Worm (Caenorhabditis elegans) whole organism, L4 larva: Measurements from ENCODE around the gene sdc-2.

Source experiments
- F10B5.3 ChIP-seq: sonication (generic microtip); optimal IDR thresholded peaks from 2 replicates; lab custom pipeline; 2016; ENCODE audit warnings: mild to moderate bottlenecking, missing genetic modification characterization, missing compliant biosample characterization
- F26F4.8 ChIP-seq: fragments of 200-800 bp; sonication (Bioruptor generic); conservative IDR thresholded peaks from 2 replicates; pipeline ENCODE4 v1.3.6; 2022; ENCODE audit warnings: missing genetic modification characterization, missing compliant biosample characterization
- F44E2.7 ChIP-seq: fragments of 200-800 bp; sonication (Bioruptor generic); IDR thresholded peaks from 2 replicates; pipeline ENCODE4 v2.1.2; 2022; ENCODE audit warnings: missing genetic modification characterization, missing compliant biosample characterization
- R02D3.7 ChIP-seq: fragments of 150-350 bp; sonication (generic microtip); optimal IDR thresholded peaks from 3 replicates; lab custom pipeline; 2014; ENCODE audit warnings: missing biosample characterization, missing genetic modification characterization
- T20F7.1 ChIP-seq: fragments of 200-800 bp; sonication (Bioruptor generic); optimal IDR thresholded peaks from 2 replicates; lab custom pipeline; 2018; ENCODE audit warnings: mild to moderate bottlenecking, missing genetic modification characterization, missing compliant biosample characterization
- T26A8.4 ChIP-seq: fragments of 200-800 bp; sonication (Bioruptor generic); IDR thresholded peaks from 2 replicates; pipeline ENCODE4 v1.3.6; 2022; ENCODE audit warnings: missing genetic modification characterization, missing compliant biosample characterization
- Y48G9A.11 ChIP-seq: fragments of 200-800 bp; sonication (Bioruptor generic); IDR thresholded peaks from 2 replicates; pipeline ENCODE4 v1.3.6; 2022; ENCODE audit warnings: missing genetic modification reagents, missing genetic modification characterization, missing compliant biosample characterization
- Y5F2A.4 ChIP-seq: fragments of 200-800 bp; sonication (Bioruptor generic); optimal IDR thresholded peaks from 2 replicates; lab custom pipeline; 2018; ENCODE audit warnings: mild to moderate bottlenecking, missing genetic modification characterization, missing compliant biosample characterization
- ZK546.5 ChIP-seq, 2 experiments: sonication (generic microtip); optimal IDR thresholded peaks; 2 replicates each; lab custom pipeline; 2017; ENCODE audit warnings: missing biosample characterization in 2 of 2, missing genetic modification characterization in 2 of 2
- aha-1 ChIP-seq: fragments of 150-350 bp; peaks from one replicate; lab custom pipeline; 2014; ENCODE audit warnings: missing biosample characterization, missing genetic modification characterization
- aly-2 ChIP-seq: sonication (generic microtip); optimal IDR thresholded peaks from 2 replicates; lab custom pipeline; 2018; ENCODE audit warnings: missing biosample characterization, missing genetic modification characterization
- ama-1 ChIP-seq: fragments of 150-350 bp; optimal IDR thresholded peaks from 2 replicates; lab custom pipeline; 2014; ENCODE audit warnings: inconsistent platforms, mixed read lengths
- ceh-20 ChIP-seq: fragments of 200-800 bp; sonication (Bioruptor generic); IDR thresholded peaks from 2 replicates; pipeline ENCODE4 v1.3.6; 2022; ENCODE audit warnings: missing genetic modification reagents, missing genetic modification characterization, missing compliant biosample characterization
- ceh-28 ChIP-seq: fragments of 150-350 bp; optimal IDR thresholded peaks from 2 replicates; lab custom pipeline; 2014; ENCODE audit warnings: missing biosample characterization, missing genetic modification reagents, missing genetic modification characterization
- ceh-32 ChIP-seq: sonication (generic microtip); optimal IDR thresholded peaks from 2 replicates; lab custom pipeline; 2016; ENCODE audit warnings: mild to moderate bottlenecking, missing genetic modification characterization, missing compliant biosample characterization; ENCODE audit not compliant: poor library complexity
- ceh-44 ChIP-seq: fragments of 200-800 bp; sonication (Bioruptor generic); IDR thresholded peaks from 2 replicates; pipeline ENCODE4 v1.3.6; 2022; ENCODE audit warnings: missing genetic modification reagents, missing genetic modification characterization, missing compliant biosample characterization
- ceh-82 ChIP-seq: sonication (generic microtip); optimal IDR thresholded peaks from 2 replicates; lab custom pipeline; 2017; ENCODE audit warnings: missing biosample characterization, missing genetic modification characterization
- ces-1 ChIP-seq: fragments of 150-350 bp; sonication (generic microtip); optimal IDR thresholded peaks from 4 replicates; lab custom pipeline; 2014; ENCODE audit warnings: missing biosample characterization, missing genetic modification reagents, missing genetic modification characterization
- cey-2 ChIP-seq: sonication (generic microtip); optimal IDR thresholded peaks from 3 replicates; lab custom pipeline; 2017; ENCODE audit warnings: missing genetic modification characterization, mild to moderate bottlenecking, missing compliant biosample characterization, antibody characterized with exemption, borderline replicate concordance; ENCODE audit not compliant: insufficient read depth
- ctbp-1 ChIP-seq: fragments of 200-800 bp; sonication (Bioruptor generic); IDR thresholded peaks from 2 replicates; pipeline ENCODE4 v1.3.6; 2022; ENCODE audit warnings: missing genetic modification reagents, missing genetic modification characterization, missing compliant biosample characterization
- daf-12 ChIP-seq: fragments of 150-350 bp; optimal IDR thresholded peaks from 2 replicates; lab custom pipeline; 2014; ENCODE audit warnings: missing biosample characterization, missing genetic modification reagents, missing genetic modification characterization
- daf-8 ChIP-seq: fragments of 200-800 bp; sonication (Bioruptor generic); IDR thresholded peaks from 2 replicates; pipeline ENCODE4 v1.3.6; 2022; ENCODE audit warnings: missing genetic modification characterization, missing compliant biosample characterization
- dmd-6 ChIP-seq: fragments of 200-800 bp; sonication (Bioruptor generic); IDR thresholded peaks from 2 replicates; pipeline ENCODE4 v1.3.6; 2022; ENCODE audit warnings: missing genetic modification reagents, missing genetic modification characterization, missing compliant biosample characterization
- egl-43 ChIP-seq: fragments of 200-800 bp; sonication (Bioruptor generic); IDR thresholded peaks from 2 replicates; pipeline ENCODE4 v1.3.6; 2022; ENCODE audit warnings: missing genetic modification reagents, missing genetic modification characterization, missing compliant biosample characterization
- hif-1 ChIP-seq, 2 experiments: sonication (generic microtip); optimal IDR thresholded peaks; 2 replicates each; lab custom pipeline; 2016 to 2017; ENCODE audit warnings: missing compliant biosample characterization in 2 of 2, missing genetic modification characterization in 2 of 2, missing genetic modification reagents in 2 of 2, missing genotype in 2 of 2, mild to moderate bottlenecking in 1 of 2
- hlh-30 ChIP-seq: sonication (generic microtip); optimal IDR thresholded peaks from 2 replicates; lab custom pipeline; 2017; ENCODE audit warnings: antibody characterized with exemption, mild to moderate bottlenecking, missing genetic modification characterization, missing compliant biosample characterization; ENCODE audit not compliant: insufficient read depth
- hmg-1.1 ChIP-seq: fragments of 200-800 bp; sonication (Bioruptor generic); IDR thresholded peaks from 2 replicates; pipeline ENCODE4 v1.3.6; 2022; ENCODE audit warnings: missing genetic modification reagents, missing genetic modification characterization, missing compliant biosample characterization
- lin-1 ChIP-seq: fragments of 200-800 bp; sonication (Bioruptor generic); IDR thresholded peaks from 2 replicates; pipeline ENCODE4 v1.3.6; 2022; ENCODE audit warnings: missing genetic modification reagents, missing genetic modification characterization, missing compliant biosample characterization
- lin-29 ChIP-seq: fragments of 200-800 bp; sonication (Bioruptor generic); IDR thresholded peaks from 2 replicates; pipeline ENCODE4 v1.3.6; 2022; ENCODE audit warnings: missing genetic modification reagents, missing genetic modification characterization, missing compliant biosample characterization
- lin-39 ChIP-seq: fragments of 150-350 bp; optimal IDR thresholded peaks from 2 replicates; lab custom pipeline; 2014; ENCODE audit warnings: missing biosample characterization, missing genetic modification reagents, missing genetic modification characterization
- lsy-2 ChIP-seq, 2 experiments: fragments of 150-350 bp in 1 of 2; sonication (generic microtip) in 1 of 2; optimal IDR thresholded peaks; 2 replicates each; lab custom pipeline; 2014 to 2017; ENCODE audit warnings: missing biosample characterization in 2 of 2, missing genetic modification characterization in 2 of 2
- madf-5 ChIP-seq, 2 experiments: fragments of 200-800 bp; sonication (Bioruptor generic); IDR thresholded peaks; 2 replicates each; pipeline ENCODE4 v1.3.6; 2022; ENCODE audit warnings: missing compliant biosample characterization in 2 of 2, missing genetic modification characterization in 2 of 2
- mdl-1 ChIP-seq, 2 experiments: fragments of 150-350 bp in 1 of 2; sonication (generic microtip) in 1 of 2; optimal IDR thresholded peaks; 2 replicates each; lab custom pipeline; 2014 to 2017; ENCODE audit warnings: missing biosample characterization in 2 of 2, missing genetic modification characterization in 2 of 2
- mdt-29 ChIP-seq: fragments of 200-800 bp; sonication (Bioruptor generic); IDR thresholded peaks from 2 replicates; pipeline ENCODE4 v1.3.6; 2022; ENCODE audit warnings: missing genetic modification reagents, missing genetic modification characterization, missing compliant biosample characterization
- mes-2 ChIP-seq: sonication (generic microtip); optimal IDR thresholded peaks from 2 replicates; lab custom pipeline; 2016; ENCODE audit warnings: missing genotype, mild to moderate bottlenecking, missing genetic modification characterization, missing compliant biosample characterization; ENCODE audit not compliant: poor library complexity, severe bottlenecking
- mxl-2 ChIP-seq: fragments of 200-800 bp; sonication (Bioruptor generic); conservative IDR thresholded peaks from 2 replicates; pipeline ENCODE4 v1.3.6; 2022; ENCODE audit warnings: missing genetic modification reagents, missing genetic modification characterization, missing compliant biosample characterization
- nhr-10 ChIP-seq: fragments of 150-350 bp; optimal IDR thresholded peaks from 2 replicates; lab custom pipeline; 2014; ENCODE audit warnings: missing biosample characterization, missing genetic modification characterization
- nhr-11 ChIP-seq: fragments of 150-350 bp; optimal IDR thresholded peaks from 2 replicates; lab custom pipeline; 2014; ENCODE audit warnings: missing biosample characterization, missing genetic modification characterization
- nhr-42 ChIP-seq: fragments of 200-800 bp; sonication (Bioruptor generic); IDR thresholded peaks from 2 replicates; pipeline ENCODE4 v1.3.6; 2022; ENCODE audit warnings: missing genetic modification characterization, missing compliant biosample characterization
- nhr-6 ChIP-seq: fragments of 150-350 bp; optimal IDR thresholded peaks from 2 replicates; lab custom pipeline; 2014; ENCODE audit warnings: missing biosample characterization, missing genetic modification characterization
- nhr-76 ChIP-seq: fragments of 150-350 bp; optimal IDR thresholded peaks from 2 replicates; lab custom pipeline; 2014; ENCODE audit warnings: missing biosample characterization, missing genetic modification characterization
- nhr-77 ChIP-seq: fragments of 150-350 bp; optimal IDR thresholded peaks from 2 replicates; lab custom pipeline; 2014; ENCODE audit warnings: missing biosample characterization, missing genetic modification characterization
- saeg-2 ChIP-seq: fragments of 200-800 bp; sonication (Bioruptor generic); IDR thresholded peaks from 2 replicates; pipeline ENCODE4 v1.3.6; 2022; ENCODE audit warnings: missing genetic modification reagents, missing genetic modification characterization, missing compliant biosample characterization
- snpc-4 ChIP-seq: fragments of 150-350 bp; optimal IDR thresholded peaks from 2 replicates; lab custom pipeline; 2014; ENCODE audit warnings: missing biosample characterization, missing genetic modification characterization
- spr-1 ChIP-seq: sonication (generic microtip); optimal IDR thresholded peaks from 2 replicates; lab custom pipeline; 2016; ENCODE audit warnings: mild to moderate bottlenecking, missing genetic modification characterization, missing compliant biosample characterization
- unc-130 ChIP-seq: sonication (generic microtip); optimal IDR thresholded peaks from 2 replicates; lab custom pipeline; 2016; ENCODE audit warnings: missing genetic modification reagents, missing genetic modification characterization, missing compliant biosample characterization
- unc-39 ChIP-seq: sonication (generic microtip); optimal IDR thresholded peaks from 2 replicates; lab custom pipeline; 2017; ENCODE audit warnings: missing biosample characterization, missing genetic modification characterization
- unc-62 ChIP-seq, 3 experiments: fragments of 150-350 bp in 1 of 3; sonication (generic microtip); optimal IDR thresholded peaks in 2 of 3; peaks in 1 of 3; 1 replicate in 1 of 3; 2 replicates in 2 of 3; lab custom pipeline; 2014 to 2017; ENCODE audit warnings: missing biosample characterization in 3 of 3, missing genetic modification characterization in 3 of 3, missing genetic modification reagents in 3 of 3, missing genotype in 1 of 3
- zfp-3 ChIP-seq: fragments of 200-800 bp; sonication (Bioruptor generic); conservative IDR thresholded peaks from 2 replicates; pipeline ENCODE4 v1.3.6; 2022; ENCODE audit warnings: missing genetic modification reagents, missing genetic modification characterization, missing compliant biosample characterization
- zip-11 ChIP-seq: fragments of 200-800 bp; sonication (Bioruptor generic); IDR thresholded peaks from 2 replicates; pipeline ENCODE4 v1.3.6; 2022; ENCODE audit warnings: missing genetic modification characterization, missing compliant biosample characterization
- ztf-11 ChIP-seq: fragments of 150-350 bp; optimal IDR thresholded peaks from 2 replicates; lab custom pipeline; 2014; ENCODE audit warnings: missing biosample characterization, missing genetic modification characterization

sdc-2 gene

DNA sequence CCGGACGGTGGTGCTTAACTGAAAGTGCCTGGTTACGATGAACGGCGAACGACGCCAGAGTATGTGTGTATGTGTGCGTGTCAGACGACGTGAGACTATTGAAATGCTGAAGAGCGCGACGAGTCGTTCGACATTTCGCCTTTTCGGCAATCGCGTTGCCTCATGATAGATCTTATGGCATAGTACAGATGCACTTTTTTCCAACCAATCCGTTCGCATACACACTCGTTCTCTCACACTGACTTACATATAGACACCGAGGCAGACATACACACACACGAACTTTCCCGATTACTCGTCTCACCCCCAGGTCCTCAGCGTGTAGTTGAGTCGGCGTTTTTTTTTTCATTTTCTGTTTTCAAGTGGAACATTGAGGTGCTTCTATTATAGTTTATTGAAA lies 43.7 kb upstream of the sdc-2 start (continued):
- TF ChIP-seq ceh-44 = no peak
- TF ChIP-seq R02D3.7 (tag; lab: Kevin White, UChicago) = no peak
- TF ChIP-seq Y5F2A.4 (GFP tag; lab: Kevin White, UChicago) = no peak
- TF ChIP-seq T26A8.4 (GFP tag; lab: Robert Waterston, UW) = no peak
- no peak for TF ChIP-seq lin-39 (tag; lab: Kevin White, UChicago)
- TF ChIP-seq mdt-29 (GFP tag; lab: Robert Waterston, UW) = no peak
- TF ChIP-seq aha-1 (tag; lab: Kevin White, UChicago) = peak; percentile 88
- no peak for TF ChIP-seq T20F7.1
- TF ChIP-seq lin-1 (GFP tag; lab: Robert Waterston, UW) = no peak
- peak in 1 of 2 experiments; percentile 99 for TF ChIP-seq unc-62 (GFP tag; optimal IDR thresholded peaks at IDR 0.05 in 1 of 2; lab: Kevin White, UChicago)
- TF ChIP-seq unc-62 (tag; optimal IDR thresholded peaks at IDR 0.05; lab: Kevin White, UChicago) = no peak
- no peak for TF ChIP-seq saeg-2 (GFP tag; lab: Robert Waterston, UW)
- no peak for TF ChIP-seq daf-8 (GFP tag; lab: Robert Waterston, UW)
- no peak for TF ChIP-seq ces-1 (GFP tag; lab: Kevin White, UChicago)
- TF ChIP-seq ZK546.5 (tag; optimal IDR thresholded peaks at IDR 0.05; lab: Kevin White, UChicago) = no peak
- TF ChIP-seq ama-1 (lab: Kevin White, UChicago) = peak; percentile 1
- TF ChIP-seq hmg-1.1 (GFP tag; lab: Robert Waterston, UW) = no peak
- TF ChIP-seq ctbp-1 (GFP tag; lab: Robert Waterston, UW) = no peak
- TF ChIP-seq daf-12 (tag; lab: Kevin White, UChicago) = no peak
- TF ChIP-seq zip-11 (GFP tag; lab: Robert Waterston, UW) = no peak
- no peak for TF ChIP-seq hif-1 (tag; optimal IDR thresholded peaks at IDR 0.05; lab: Kevin White, UChicago)
- TF ChIP-seq aly-2 (tag; lab: Kevin White, UChicago) = no peak
- TF ChIP-seq ztf-11 (tag; lab: Kevin White, UChicago) = no peak
- TF ChIP-seq mes-2 = peak; percentile 7
- TF ChIP-seq Y48G9A.11 (GFP tag; lab: Robert Waterston, UW) = no peak
- peak; percentile 4 for TF ChIP-seq nhr-10
- no peak for TF ChIP-seq nhr-76 (tag; lab: Kevin White, UChicago)
- TF ChIP-seq nhr-77 = no peak
- no peak for TF ChIP-seq zfp-3 (GFP tag; lab: Robert Waterston, UW)
- TF ChIP-seq snpc-4 (tag; lab: Kevin White, UChicago) = no peak
- TF ChIP-seq F44E2.7 (GFP tag; lab: Robert Waterston, UW) = no peak
- TF ChIP-seq ceh-20 (GFP tag; lab: Robert Waterston, UW) = peak; percentile 13; the same call in 1 of the 2 replicates
- TF ChIP-seq lin-29 (GFP tag; lab: Robert Waterston, UW) = no peak
- TF ChIP-seq F10B5.3 = no peak
- TF ChIP-seq ceh-82 (tag; lab: Kevin White, UChicago) = no peak
- no peak for TF ChIP-seq unc-39 (tag; lab: Kevin White, UChicago)
- TF ChIP-seq, all 104 proteins: peak for 14

- TF ChIP-seq spr-1 = no peak
- peak; percentile 18 for TF ChIP-seq dmd-6 (GFP tag; lab: Robert Waterston, UW)
- TF ChIP-seq unc-130 = no peak
- TF ChIP-seq daf-12 (tag; lab: Kevin White, UChicago) = no peak
- TF ChIP-seq cey-2 (tag; lab: Kevin White, UChicago) = no peak
- peak; percentile 10 for TF ChIP-seq hlh-30 (tag; lab: Kevin White, UChicago)
- TF ChIP-seq nhr-76 (tag; lab: Kevin White, UChicago) = no peak
- no peak for TF ChIP-seq madf-5 (GFP tag; IDR thresholded peaks at IDR 0.05; lab: Robert Waterston, UW)
- no peak for TF ChIP-seq ceh-32 (tag; lab: Kevin White, UChicago)
- TF ChIP-seq mdt-29 (GFP tag; lab: Robert Waterston, UW) = no peak
- TF ChIP-seq lsy-2 (tag; optimal IDR thresholded peaks at IDR 0.05; lab: Kevin White, UChicago) = no peak
- TF ChIP-seq nhr-6 (tag; lab: Kevin White, UChicago) = peak; percentile 13
- TF ChIP-seq mdl-1 (tag; optimal IDR thresholded peaks at IDR 0.05; lab: Kevin White, UChicago) = no peak
- no peak for TF ChIP-seq ceh-28
- no peak for TF ChIP-seq hif-1 (tag; optimal IDR thresholded peaks at IDR 0.05; lab: Kevin White, UChicago)
- no peak for TF ChIP-seq F26F4.8 (GFP tag; lab: Robert Waterston, UW)
- TF ChIP-seq nhr-11 (tag; lab: Kevin White, UChicago) = no peak
- TF ChIP-seq nhr-42 = no peak
- peak; percentile 28 for TF ChIP-seq mes-2
- TF ChIP-seq mxl-2 = no peak
- no peak for TF ChIP-seq egl-43 (GFP tag; lab: Robert Waterston, UW)
These were observed 43.1 kb upstream of the sdc-2 start for ce11 chrX:11479321-11479863.
